Worm (Caenorhabditis elegans) whole organism, L1 larva: ENCODE data around the gene madf-3.

Experiments
- dpl-1 ChIP-seq, 3 experiments: fragments of 150-350 bp in 2 of 3; sonication (generic microtip) in 1 of 3; optimal IDR thresholded peaks; 2 replicates each; lab custom pipeline; 2014 to 2017; ENCODE audit warnings: missing biosample characterization in 3 of 3, missing genetic modification characterization in 3 of 3, missing genetic modification reagents in 3 of 3
- efl-1 ChIP-seq, 4 experiments: fragments of 150-350 bp; optimal IDR thresholded peaks in 3 of 4; peaks in 1 of 4; 1 replicate in 1 of 4; 2 replicates in 3 of 4; lab custom pipeline; 2014; ENCODE audit warnings: missing biosample characterization in 2 of 4, missing genetic modification characterization in 2 of 4, missing genetic modification reagents in 2 of 4
- sox-4 ChIP-seq: sonication (generic microtip); optimal IDR thresholded peaks from 2 replicates; lab custom pipeline; 2016; ENCODE audit warnings: missing genetic modification characterization, missing compliant biosample characterization
- unc-130 ChIP-seq: fragments of 150-350 bp; optimal IDR thresholded peaks from 2 replicates; lab custom pipeline; 2017; ENCODE audit warnings: missing biosample characterization, missing genetic modification characterization, inconsistent platforms
- unc-86 ChIP-seq: sonication (generic microtip); optimal IDR thresholded peaks from 2 replicates; lab custom pipeline; 2016; ENCODE audit warnings: missing genetic modification characterization, missing compliant biosample characterization

DNA sequence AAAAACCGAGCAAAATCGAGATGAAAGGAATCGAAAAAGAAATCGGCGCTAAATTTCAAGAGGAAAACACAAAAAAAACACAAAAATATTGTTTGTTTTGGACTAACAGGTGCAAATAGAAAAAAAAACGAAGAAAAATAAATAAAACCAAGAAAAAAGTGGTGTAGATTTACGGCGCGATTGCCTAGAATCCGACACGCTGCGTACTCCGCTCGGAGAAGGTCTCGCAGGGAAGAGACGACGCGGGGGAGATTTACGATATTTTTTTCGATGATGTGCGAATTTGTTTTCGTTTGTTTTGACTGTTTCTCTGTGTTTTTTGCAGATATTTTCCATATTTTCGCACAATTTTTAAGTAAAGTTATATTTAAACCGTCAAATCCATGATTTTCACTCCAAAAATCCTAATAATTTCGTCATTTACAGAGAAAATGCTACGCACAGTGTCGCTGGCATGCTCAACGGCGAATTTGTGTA, 35.3 kb upstream of the madf-3 start, which contains the start of gene sco-1:
- TF ChIP-seq dpl-1 (GFP tag; optimal IDR thresholded peaks at IDR 0.05; lab: Kevin White, UChicago) (peak; percentile 85 to 89 (median 87)), efl-1 (optimal IDR thresholded peaks at IDR 0.05; lab: Kevin White, UChicago) (peak; percentile 93 to 95), efl-1 (GFP tag; optimal IDR thresholded peaks at IDR 0.05 in 1 of 2; lab: Kevin White, UChicago) (peak; percentile 84 to 99), unc-86 (tag; lab: Kevin White, UChicago) (peak; percentile 97), unc-130 (peak; percentile 92), sox-4 (peak; percentile 95)
